Worm (Caenorhabditis elegans) whole organism, late embryonic: ENCODE measurements around the gene kynu-1.

Source experiments
- C08G9.2 ChIP-seq: sonication (generic microtip); optimal IDR thresholded peaks from 2 replicates; lab custom pipeline; 2016; ENCODE audit warnings: mild to moderate bottlenecking, missing genetic modification characterization, moderate library complexity, missing compliant biosample characterization
- F13H6.1 ChIP-seq: sonication (generic microtip); optimal IDR thresholded peaks from 2 replicates; lab custom pipeline; 2016; ENCODE audit warnings: missing genetic modification characterization, missing compliant biosample characterization
- K09A11.1 ChIP-seq: sonication (generic microtip); optimal IDR thresholded peaks from 2 replicates; lab custom pipeline; 2017; ENCODE audit warnings: antibody characterized with exemption, mild to moderate bottlenecking, missing genetic modification characterization, missing compliant biosample characterization; ENCODE audit not compliant: insufficient read depth
- T23F11.4 ChIP-seq: fragments of 200-800 bp; sonication (Bioruptor generic); optimal IDR thresholded peaks from 2 replicates; lab custom pipeline; 2018; ENCODE audit warnings: mild to moderate bottlenecking, missing genetic modification characterization, missing compliant biosample characterization
- ama-1 ChIP-seq: fragments of 150-350 bp; optimal IDR thresholded peaks from 2 replicates; lab custom pipeline; 2014
- ceh-18 ChIP-seq: sonication (generic microtip); optimal IDR thresholded peaks from 2 replicates; lab custom pipeline; 2016; ENCODE audit warnings: missing genetic modification characterization, missing compliant biosample characterization
- ceh-2 ChIP-seq: sonication (generic microtip); optimal IDR thresholded peaks from 2 replicates; lab custom pipeline; 2016; ENCODE audit warnings: missing genotype, missing genetic modification characterization, missing compliant biosample characterization
- ceh-24 ChIP-seq: sonication (generic microtip); optimal IDR thresholded peaks from 2 replicates; lab custom pipeline; 2016; ENCODE audit warnings: mild to moderate bottlenecking, missing genetic modification characterization, missing compliant biosample characterization
- ceh-30 ChIP-seq: fragments of 150-350 bp; optimal IDR thresholded peaks from 2 replicates; lab custom pipeline; 2014; ENCODE audit warnings: missing biosample characterization, missing genetic modification characterization
- ceh-31 ChIP-seq: sonication (generic microtip); optimal IDR thresholded peaks from 2 replicates; lab custom pipeline; 2016; ENCODE audit warnings: missing genetic modification characterization, missing compliant biosample characterization
- ceh-45 ChIP-seq: fragments of 200-800 bp; sonication (Bioruptor generic); IDR thresholded peaks from 2 replicates; pipeline ENCODE4 v1.3.6; 2022; ENCODE audit warnings: missing genetic modification reagents, missing genetic modification characterization, missing compliant biosample characterization
- ceh-48 ChIP-seq: sonication (generic microtip); optimal IDR thresholded peaks from 2 replicates; lab custom pipeline; 2016; ENCODE audit warnings: missing genetic modification characterization, inconsistent platforms, missing compliant biosample characterization
- ceh-6 ChIP-seq: fragments of 200-800 bp; sonication (Bioruptor generic); optimal IDR thresholded peaks from 2 replicates; lab custom pipeline; 2018; ENCODE audit warnings: mild to moderate bottlenecking, missing genetic modification characterization, missing compliant biosample characterization
- che-1 ChIP-seq: sonication (generic microtip); optimal IDR thresholded peaks from 2 replicates; lab custom pipeline; 2016; ENCODE audit warnings: mild to moderate bottlenecking, missing genetic modification characterization, missing compliant biosample characterization
- dve-1 ChIP-seq: sonication (generic microtip); optimal IDR thresholded peaks from 2 replicates; lab custom pipeline; 2017; ENCODE audit warnings: antibody characterized with exemption, mild to moderate bottlenecking, missing genetic modification characterization, missing compliant biosample characterization
- ets-4 ChIP-seq: sonication (generic microtip); optimal IDR thresholded peaks from 2 replicates; lab custom pipeline; 2016; ENCODE audit warnings: missing genetic modification characterization, missing compliant biosample characterization
- eyg-1 ChIP-seq: sonication (generic microtip); optimal IDR thresholded peaks from 2 replicates; lab custom pipeline; 2016; ENCODE audit warnings: missing genotype, missing genetic modification characterization, missing compliant biosample characterization
- fax-1 ChIP-seq: sonication (generic microtip); optimal IDR thresholded peaks from 2 replicates; lab custom pipeline; 2016; ENCODE audit warnings: missing genotype, missing genetic modification characterization, missing compliant biosample characterization
- fkh-10 ChIP-seq: fragments of 150-350 bp; optimal IDR thresholded peaks from 2 replicates; lab custom pipeline; 2014; ENCODE audit warnings: missing biosample characterization, missing genetic modification reagents, missing genetic modification characterization
- fkh-6 ChIP-seq: sonication (generic microtip); optimal IDR thresholded peaks from 2 replicates; lab custom pipeline; 2016; ENCODE audit warnings: missing genetic modification characterization, missing compliant biosample characterization
- hlh-13 ChIP-seq: fragments of 200-800 bp; sonication (Bioruptor generic); optimal IDR thresholded peaks from 2 replicates; lab custom pipeline; 2018; ENCODE audit warnings: mild to moderate bottlenecking, missing genetic modification characterization, missing compliant biosample characterization
- hlh-15 ChIP-seq: sonication (generic microtip); optimal IDR thresholded peaks from 2 replicates; lab custom pipeline; 2016; ENCODE audit warnings: missing genetic modification characterization, missing compliant biosample characterization
- hlh-30 ChIP-seq: sonication (generic microtip); optimal IDR thresholded peaks from 2 replicates; lab custom pipeline; 2017; ENCODE audit warnings: antibody characterized with exemption, missing genetic modification characterization, missing compliant biosample characterization; ENCODE audit not compliant: insufficient read depth
- hlh-6 ChIP-seq: sonication (generic microtip); optimal IDR thresholded peaks from 2 replicates; lab custom pipeline; 2016; ENCODE audit warnings: missing genotype, missing genetic modification characterization, missing compliant biosample characterization
- lim-6 ChIP-seq: sonication (generic microtip); optimal IDR thresholded peaks from 2 replicates; lab custom pipeline; 2016; ENCODE audit warnings: missing genetic modification characterization, missing compliant biosample characterization
- madf-2 ChIP-seq: sonication (generic microtip); optimal IDR thresholded peaks from 2 replicates; lab custom pipeline; 2017; ENCODE audit warnings: missing genetic modification characterization, missing compliant biosample characterization
- nfya-1 ChIP-seq: sonication (generic microtip); optimal IDR thresholded peaks from 2 replicates; lab custom pipeline; 2017; ENCODE audit warnings: missing genetic modification characterization, mild to moderate bottlenecking, missing compliant biosample characterization, antibody characterized with exemption, moderate library complexity
- nhr-11 ChIP-seq: fragments of 150-350 bp; optimal IDR thresholded peaks from 2 replicates; lab custom pipeline; 2014; ENCODE audit warnings: missing biosample characterization, missing genetic modification characterization
- nhr-232 ChIP-seq: sonication (generic microtip); optimal IDR thresholded peaks from 2 replicates; lab custom pipeline; 2016; ENCODE audit warnings: missing genetic modification characterization, missing compliant biosample characterization
- pag-3 ChIP-seq: sonication (generic microtip); optimal IDR thresholded peaks from 2 replicates; lab custom pipeline; 2016; ENCODE audit warnings: missing compliant biosample characterization, missing genetic modification characterization, borderline replicate concordance
- pha-2 ChIP-seq: sonication (generic microtip); optimal IDR thresholded peaks from 2 replicates; lab custom pipeline; 2017; ENCODE audit warnings: mild to moderate bottlenecking, missing genetic modification characterization, missing compliant biosample characterization
- pqm-1 ChIP-seq: sonication (generic microtip); optimal IDR thresholded peaks from 2 replicates; lab custom pipeline; 2016; ENCODE audit warnings: missing genetic modification characterization, missing compliant biosample characterization
- pros-1 ChIP-seq: fragments of 150-350 bp; optimal IDR thresholded peaks from 2 replicates; lab custom pipeline; 2014; ENCODE audit warnings: missing biosample characterization, missing genetic modification reagents, missing genetic modification characterization
- ref-2 ChIP-seq: sonication (generic microtip); optimal IDR thresholded peaks from 2 replicates; lab custom pipeline; 2016; ENCODE audit warnings: missing genetic modification characterization, missing compliant biosample characterization
- rnt-1 ChIP-seq: sonication (generic microtip); optimal IDR thresholded peaks from 2 replicates; lab custom pipeline; 2016; ENCODE audit warnings: missing genetic modification characterization, missing compliant biosample characterization
- sdc-2 ChIP-seq: sonication (generic microtip); optimal IDR thresholded peaks from 2 replicates; lab custom pipeline; 2016; ENCODE audit warnings: missing genotype, missing genetic modification characterization, missing compliant biosample characterization
- sox-2 ChIP-seq: fragments of 200-800 bp; sonication (Bioruptor generic); IDR thresholded peaks from 2 replicates; pipeline ENCODE4 v1.3.6; 2022; ENCODE audit warnings: missing genetic modification reagents, missing genetic modification characterization, missing compliant biosample characterization
- sox-4 ChIP-seq: sonication (generic microtip); optimal IDR thresholded peaks from 2 replicates; lab custom pipeline; 2017; ENCODE audit warnings: mild to moderate bottlenecking, missing genetic modification characterization, inconsistent platforms, missing compliant biosample characterization
- syd-9 ChIP-seq: sonication (generic microtip); optimal IDR thresholded peaks from 2 replicates; lab custom pipeline; 2016; ENCODE audit warnings: mild to moderate bottlenecking, missing genetic modification characterization, moderate library complexity, missing compliant biosample characterization
- tbx-7 ChIP-seq: sonication (generic microtip); optimal IDR thresholded peaks from 2 replicates; lab custom pipeline; 2016; ENCODE audit warnings: missing genotype, missing genetic modification characterization, missing compliant biosample characterization
- unc-42 ChIP-seq: sonication (generic microtip); optimal IDR thresholded peaks from 2 replicates; lab custom pipeline; 2016; ENCODE audit warnings: missing genotype, missing genetic modification characterization, missing compliant biosample characterization
- unc-55 ChIP-seq: sonication (generic microtip); optimal IDR thresholded peaks from 2 replicates; lab custom pipeline; 2017; ENCODE audit warnings: missing biosample characterization, missing genetic modification reagents, missing genetic modification characterization
- unc-86 ChIP-seq: sonication (generic microtip); optimal IDR thresholded peaks from 2 replicates; lab custom pipeline; 2016; ENCODE audit warnings: missing genetic modification characterization, missing compliant biosample characterization

The kynu-1 gene

ce11 chrX:6097551-6097950 lies 11.6 kb downstream of the kynu-1 start, which contains the start of gene C15H9.4 (continued):
- TF ChIP-seq che-1 (tag; lab: Kevin White, UChicago) (no peak), sdc-2 (tag; lab: Kevin White, UChicago) (peak; percentile 56), rnt-1 (tag; lab: Kevin White, UChicago) (peak; percentile 2), nfya-1 (tag; lab: Kevin White, UChicago) (peak; percentile 74), ceh-2 (tag; lab: Kevin White, UChicago) (no peak), hlh-6 (tag; lab: Kevin White, UChicago) (no peak), K09A11.1 (no peak), pqm-1 (tag; lab: Kevin White, UChicago) (no peak), sox-2 (GFP tag; lab: Robert Waterston, UW) (peak; percentile 76), ets-4 (tag; lab: Kevin White, UChicago) (no peak), pros-1 (tag; lab: Kevin White, UChicago) (no peak), unc-55 (GFP tag; lab: Kevin White, UChicago) (peak; percentile 31), lim-6 (no peak), ama-1 (lab: Kevin White, UChicago) (no peak), ceh-24 (tag; lab: Kevin White, UChicago) (no peak), syd-9 (tag; lab: Kevin White, UChicago) (no peak), ceh-48 (tag; lab: Kevin White, UChicago) (peak; percentile 14), T23F11.4 (GFP tag; lab: Kevin White, UChicago) (no peak)
- TF ChIP-seq, all 69 proteins: peak for 13

- TF ChIP-seq ceh-18 (no peak), nfya-1 (tag; lab: Kevin White, UChicago) (peak; percentile 43), syd-9 (tag; lab: Kevin White, UChicago) (no peak), hlh-13 (no peak), rnt-1 (tag; lab: Kevin White, UChicago) (no peak), nhr-232 (tag; lab: Kevin White, UChicago) (no peak), sox-2 (GFP tag; lab: Robert Waterston, UW) (no peak)
- TF ChIP-seq, all 69 proteins: peak for 1
Observed at ce11 chrX:6093046-6093445, 16.1 kb downstream of the kynu-1 start, which contains the start of gene C15H9.5. Gene C15H9.5, plus strand, starts transcription at chrX:6093300.

ce11 chrX:6092533-6092932 lies 16.6 kb downstream of the kynu-1 start:
- no peak for TF ChIP-seq nfya-1 (tag; lab: Kevin White, UChicago)
- no peak for TF ChIP-seq hlh-30 (tag; lab: Kevin White, UChicago)
- no peak for TF ChIP-seq tbx-7 (tag; lab: Kevin White, UChicago)
- TF ChIP-seq rnt-1 (tag; lab: Kevin White, UChicago) = peak; percentile 13
- no peak for TF ChIP-seq ets-4 (tag; lab: Kevin White, UChicago)
- TF ChIP-seq ceh-24 (tag; lab: Kevin White, UChicago) = no peak

ce11 chrX:6091967-6092366 lies 17.2 kb downstream of the kynu-1 start, which contains the start of gene hsp-3:
Gene hsp-3, minus strand, starts transcription at chrX:6092124.
- TF ChIP-seq eyg-1 (tag; lab: Kevin White, UChicago) (peak; percentile 67), T23F11.4 (GFP tag; lab: Kevin White, UChicago) (peak; percentile 86), fax-1 (tag; lab: Kevin White, UChicago) (peak; percentile 54), ceh-18 (peak; percentile 79), ceh-6 (peak; percentile 4), unc-42 (tag; lab: Kevin White, UChicago) (peak; percentile 79), hlh-6 (tag; lab: Kevin White, UChicago) (peak; percentile 12), sox-4 (tag; lab: Kevin White, UChicago) (no peak), fkh-6 (tag; lab: Kevin White, UChicago) (no peak), ceh-24 (tag; lab: Kevin White, UChicago) (no peak), C08G9.2 (peak; percentile 28), ceh-31 (peak; percentile 90), ceh-2 (tag; lab: Kevin White, UChicago) (peak; percentile 47), nhr-232 (tag; lab: Kevin White, UChicago) (no peak), F13H6.1 (tag; lab: Kevin White, UChicago) (peak; percentile 63), ceh-30 (tag; lab: Kevin White, UChicago) (peak; percentile 59), K09A11.1 (peak; percentile 37), fkh-10 (no peak), lim-6 (peak; percentile 40), ets-4 (tag; lab: Kevin White, UChicago) (peak; percentile 84), unc-86 (tag; lab: Kevin White, UChicago) (peak; percentile 1), pha-2 (no peak), dve-1 (tag; lab: Kevin White, UChicago) (peak; percentile 55), pag-3 (no peak), che-1 (tag; lab: Kevin White, UChicago) (peak; percentile 2), pqm-1 (tag; lab: Kevin White, UChicago) (peak; percentile 88), ref-2 (peak; percentile 97), syd-9 (tag; lab: Kevin White, UChicago) (peak; percentile 71), madf-2 (tag; lab: Kevin White, UChicago) (no peak), ceh-45 (GFP tag; lab: Robert Waterston, UW) (no peak), nfya-1 (tag; lab: Kevin White, UChicago) (peak; percentile 100), hlh-15 (no peak), nhr-11 (tag; lab: Kevin White, UChicago) (no peak)
